Worm (Caenorhabditis elegans) whole organism, L1 larva: ENCODE data around the gene nfi-1.

Experiments
- fkh-10 ChIP-seq: sonication (generic microtip); optimal IDR thresholded peaks from 2 replicates; lab custom pipeline; 2017; ENCODE audit warnings: missing biosample characterization, missing genetic modification reagents, missing genetic modification characterization
- grh-1 ChIP-seq: fragments of 200-800 bp; sonication (Bioruptor generic); IDR thresholded peaks from 2 replicates; pipeline ENCODE4 v1.3.6; 2022; ENCODE audit warnings: missing genetic modification reagents, missing genetic modification characterization, missing compliant biosample characterization
- lin-15B ChIP-seq: fragments of 150-350 bp; sonication (generic microtip); optimal IDR thresholded peaks from 3 replicates; lab custom pipeline; 2014; ENCODE audit warnings: missing biosample characterization, missing genetic modification characterization
- mep-1 ChIP-seq: fragments of 150-350 bp; optimal IDR thresholded peaks from 2 replicates; lab custom pipeline; 2014; ENCODE audit warnings: missing biosample characterization, missing genetic modification characterization
- nhr-237 ChIP-seq: fragments of 150-350 bp; optimal IDR thresholded peaks from 2 replicates; lab custom pipeline; 2014; ENCODE audit warnings: missing biosample characterization, missing genetic modification characterization
- nhr-76 ChIP-seq: sonication (generic microtip); optimal IDR thresholded peaks from 2 replicates; lab custom pipeline; 2017; ENCODE audit warnings: missing biosample characterization, missing genetic modification characterization
- nhr-90 ChIP-seq: sonication (generic microtip); optimal IDR thresholded peaks from 2 replicates; lab custom pipeline; 2016; ENCODE audit warnings: mild to moderate bottlenecking, missing genetic modification characterization, missing compliant biosample characterization; ENCODE audit not compliant: poor library complexity
- sox-4 ChIP-seq: sonication (generic microtip); optimal IDR thresholded peaks from 2 replicates; lab custom pipeline; 2016; ENCODE audit warnings: missing genetic modification characterization, missing compliant biosample characterization

- TF ChIP-seq mep-1 (tag; lab: Kevin White, UChicago) (no peak), nhr-76 (tag; lab: Kevin White, UChicago) (no peak), nhr-237 (tag; lab: Kevin White, UChicago) (no peak), grh-1 (GFP tag; lab: Robert Waterston, UW) (no peak), lin-15B (tag; lab: Kevin White, UChicago) (no peak), sox-4 (no peak), nhr-90 (tag; lab: Kevin White, UChicago) (no peak), fkh-10 (GFP tag; lab: Kevin White, UChicago) (no peak)
Observed at ce11 chrII:7544782-7545181, 6.8 kb downstream of the nfi-1 start.
